Fruit fly (Drosophila melanogaster) Kc167 (cell line): ENCODE data around the gene CG15544.

Experiments
- Myc ChIP-seq: fragments of >200 bp; optimal IDR thresholded peaks from 2 replicates; lab custom pipeline; 2017; ENCODE audit warnings: missing external identifiers
- Sin3A ChIP-seq: fragments of >200 bp; optimal IDR thresholded peaks from 2 replicates; lab custom pipeline; 2018; ENCODE audit warnings: missing external identifiers
- h ChIP-seq: fragments of >200 bp; optimal IDR thresholded peaks from 3 replicates; lab custom pipeline; 2018; ENCODE audit warnings: missing external identifiers
- insv ChIP-seq: fragments of >200 bp; optimal IDR thresholded peaks from 3 replicates; lab custom pipeline; 2018; ENCODE audit warnings: missing external identifiers
- psq ChIP-seq: fragments of >200 bp; optimal IDR thresholded peaks from 2 replicates; lab custom pipeline; 2017; ENCODE audit warnings: missing external identifiers
- ttk ChIP-seq: sonication (Bioruptor generic); optimal IDR thresholded peaks from 2 replicates; lab custom pipeline; 2017; ENCODE audit warnings: missing external identifiers

Gene CG15544

DNA sequence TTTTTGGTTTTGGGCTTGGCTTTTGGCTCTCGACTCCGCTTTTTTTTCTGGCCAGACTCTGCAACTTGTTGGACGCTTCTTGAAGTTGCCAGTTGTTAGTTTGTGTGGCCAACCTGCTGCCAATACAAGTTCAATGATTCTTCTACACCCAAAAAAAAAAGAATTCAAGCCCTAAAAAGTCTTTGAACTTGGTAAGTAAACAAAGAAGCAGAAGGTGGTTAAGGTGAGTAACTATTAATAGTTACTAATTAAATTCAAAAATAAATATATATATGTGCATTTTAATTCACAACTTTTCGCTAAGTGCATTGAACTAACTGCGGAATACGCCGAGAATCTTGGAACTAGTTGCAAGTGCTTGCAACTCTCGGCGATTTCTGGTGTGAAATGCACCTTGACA, 5.5 kb downstream of the CG15544 start:
- no peak for TF ChIP-seq insv (lab: Kevin White, UChicago)
- no peak for TF ChIP-seq psq (lab: Kevin White, UChicago)
- no peak for TF ChIP-seq Sin3A
- no peak for TF ChIP-seq Myc (lab: Kevin White, UChicago)
- TF ChIP-seq h (lab: Kevin White, UChicago): no peak
- TF ChIP-seq ttk (lab: Kevin White, UChicago): no peak

DNA sequence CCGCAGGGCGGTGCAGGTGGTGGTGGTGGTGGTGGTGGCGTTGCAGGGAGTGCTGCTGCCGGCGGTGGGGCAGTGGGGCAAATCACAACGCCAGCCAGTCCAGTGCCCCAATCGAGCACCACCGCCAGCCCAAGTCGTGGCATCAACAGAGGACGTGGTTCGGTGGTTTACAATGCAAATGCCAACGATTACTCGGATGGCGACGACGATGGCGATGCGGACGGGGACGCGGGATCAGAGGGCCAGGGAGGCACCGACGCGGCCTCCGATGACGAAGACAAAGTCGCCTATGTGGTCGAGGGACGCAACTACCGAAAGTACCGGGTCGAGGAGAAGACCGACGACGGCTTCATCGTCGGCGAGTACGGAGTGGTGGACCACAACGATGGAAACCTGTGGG, 13.1 kb downstream of the CG15544 start:
- TF ChIP-seq psq (lab: Kevin White, UChicago) (no peak), Sin3A (no peak), h (lab: Kevin White, UChicago) (no peak), Myc (lab: Kevin White, UChicago) (no peak)

DNA sequence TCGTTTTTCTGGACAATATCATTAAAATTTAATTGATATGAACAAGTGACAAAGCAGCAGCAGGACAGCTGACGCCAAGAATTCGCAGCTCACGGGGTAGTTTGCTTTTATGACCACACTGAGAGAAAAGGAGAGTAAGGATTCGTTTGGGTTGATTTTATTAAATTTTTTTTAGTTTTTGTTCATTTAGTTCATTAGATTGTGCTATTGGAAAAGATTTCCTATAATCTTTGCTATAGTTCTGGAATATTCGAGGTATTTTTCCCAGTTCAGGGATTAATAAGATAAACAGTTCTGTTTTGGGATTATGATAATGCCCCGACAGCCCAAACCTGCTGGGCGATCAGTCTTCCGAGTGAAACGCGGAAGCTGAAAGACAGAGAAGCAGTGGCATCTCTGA, 14.6 kb downstream of the CG15544 start:
- TF ChIP-seq Myc (lab: Kevin White, UChicago) (no peak), psq (lab: Kevin White, UChicago) (no peak), Sin3A (no peak), h (lab: Kevin White, UChicago) (no peak), insv (lab: Kevin White, UChicago) (no peak), ttk (lab: Kevin White, UChicago) (no peak)

DNA sequence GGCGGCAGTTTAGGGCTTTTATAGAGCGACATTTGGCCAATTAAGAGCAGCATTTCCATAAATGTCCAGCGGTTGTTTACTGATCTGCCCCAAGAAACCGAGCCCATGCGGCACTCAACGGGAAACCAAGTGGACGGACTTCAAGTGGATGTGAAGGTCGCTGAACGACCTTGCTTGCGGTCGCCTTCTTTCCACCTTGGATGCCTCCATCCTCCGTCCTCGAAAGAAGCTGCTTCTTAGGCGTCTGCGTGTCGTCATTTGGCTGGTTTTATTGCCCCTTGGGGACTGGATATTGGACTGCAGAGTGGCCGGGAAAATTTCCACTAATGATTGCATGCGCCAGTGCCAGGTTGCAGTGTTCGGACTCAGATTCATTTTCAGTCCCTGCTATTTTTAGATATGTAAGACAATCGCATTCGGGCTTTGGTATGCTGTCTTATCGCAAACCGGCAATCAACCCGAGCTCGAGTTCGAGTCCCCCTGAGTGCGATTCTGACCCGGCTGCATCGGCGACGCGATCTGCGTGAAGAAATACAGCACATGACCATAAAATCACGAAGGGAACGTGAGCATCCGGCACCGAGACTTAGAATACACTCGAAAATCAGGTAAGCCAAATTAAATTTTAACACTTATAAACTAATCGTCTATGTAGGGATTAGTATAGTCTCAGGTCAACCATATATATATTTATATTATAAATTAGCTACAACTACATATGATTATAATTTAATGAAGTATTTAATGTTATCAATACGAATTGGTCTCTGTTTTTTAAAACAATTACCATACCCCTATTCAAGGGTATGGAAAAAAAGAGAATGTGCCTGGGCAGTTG, 15.2 kb downstream of the CG15544 start:
- TF ChIP-seq h (lab: Kevin White, UChicago): no peak
- TF ChIP-seq Myc (lab: Kevin White, UChicago): no peak
- no peak for TF ChIP-seq ttk (lab: Kevin White, UChicago)
- no peak for TF ChIP-seq Sin3A
- no peak for TF ChIP-seq insv (lab: Kevin White, UChicago)
- TF ChIP-seq psq (lab: Kevin White, UChicago): no peak

dm6 chr3R:30843709-30844108, 16.1 kb downstream of the CG15544 start:
- TF ChIP-seq insv (lab: Kevin White, UChicago): no peak
- TF ChIP-seq psq (lab: Kevin White, UChicago): no peak
- no peak for TF ChIP-seq h (lab: Kevin White, UChicago)
- no peak for TF ChIP-seq Myc (lab: Kevin White, UChicago)
- TF ChIP-seq Sin3A: no peak
- no peak for TF ChIP-seq ttk (lab: Kevin White, UChicago)

DNA sequence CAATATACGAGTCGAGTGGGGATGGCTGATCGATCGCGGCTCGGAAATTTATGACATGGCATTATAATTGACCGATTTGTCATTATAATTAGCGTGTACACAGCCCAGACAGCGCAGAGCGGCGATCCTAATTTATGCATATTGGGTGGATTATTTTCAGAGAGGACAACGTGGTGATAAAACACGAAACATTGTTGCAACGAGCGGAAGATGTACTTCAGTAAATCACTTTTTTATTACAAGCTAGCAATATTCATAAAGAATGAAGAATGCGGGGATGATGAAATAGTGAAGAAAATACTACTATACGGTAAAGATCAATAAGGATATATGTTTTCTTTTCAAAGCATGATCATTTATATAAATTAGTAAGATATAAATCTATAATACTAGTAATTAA, 16.8 kb downstream of the CG15544 start:
- TF ChIP-seq Myc (lab: Kevin White, UChicago) (no peak), psq (lab: Kevin White, UChicago) (no peak), ttk (lab: Kevin White, UChicago) (no peak), Sin3A (no peak), h (lab: Kevin White, UChicago) (no peak), insv (lab: Kevin White, UChicago) (no peak)

DNA sequence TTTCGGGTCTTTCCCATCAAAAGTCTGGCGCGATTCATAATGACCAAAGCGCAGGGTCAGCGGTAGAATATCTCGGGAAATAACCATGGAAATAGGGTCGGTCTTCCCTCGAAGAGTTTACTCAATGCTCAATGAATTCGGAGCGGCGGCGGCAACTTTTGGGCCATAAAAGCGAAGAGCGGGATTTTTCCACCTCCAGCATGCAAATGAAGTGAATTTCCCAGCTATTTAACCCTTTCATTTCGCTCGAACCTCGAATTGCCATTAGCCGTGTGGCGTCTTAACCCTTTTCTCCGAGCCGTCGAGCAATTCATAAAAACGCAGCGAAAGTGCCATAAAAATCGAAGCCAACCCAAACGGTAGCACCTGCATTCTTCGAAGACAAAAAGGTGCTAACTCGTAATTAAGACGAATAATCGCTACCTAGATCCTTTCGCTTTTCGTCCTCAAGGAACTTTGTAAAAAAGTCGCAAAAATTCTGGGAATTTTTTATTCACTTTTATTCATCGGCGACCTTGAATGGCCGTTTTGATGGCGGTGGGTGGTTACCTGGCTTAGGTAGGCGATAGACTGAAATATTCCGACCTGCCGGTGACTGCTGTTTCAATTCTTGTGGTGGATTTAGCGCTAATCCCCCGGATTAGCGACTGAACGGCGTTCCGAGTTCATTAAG, 22.0 kb downstream of the CG15544 start:
- no peak for TF ChIP-seq ttk (lab: Kevin White, UChicago)
- TF ChIP-seq psq (lab: Kevin White, UChicago): no peak
- TF ChIP-seq insv (lab: Kevin White, UChicago): no peak
- TF ChIP-seq Myc (lab: Kevin White, UChicago): no peak
- no peak for TF ChIP-seq h (lab: Kevin White, UChicago)
- no peak for TF ChIP-seq Sin3A

- TF ChIP-seq h (lab: Kevin White, UChicago) (no peak), psq (lab: Kevin White, UChicago) (no peak)
Measured at dm6 chr3R:30850460-30850859, 22.8 kb downstream of the CG15544 start.

DNA sequence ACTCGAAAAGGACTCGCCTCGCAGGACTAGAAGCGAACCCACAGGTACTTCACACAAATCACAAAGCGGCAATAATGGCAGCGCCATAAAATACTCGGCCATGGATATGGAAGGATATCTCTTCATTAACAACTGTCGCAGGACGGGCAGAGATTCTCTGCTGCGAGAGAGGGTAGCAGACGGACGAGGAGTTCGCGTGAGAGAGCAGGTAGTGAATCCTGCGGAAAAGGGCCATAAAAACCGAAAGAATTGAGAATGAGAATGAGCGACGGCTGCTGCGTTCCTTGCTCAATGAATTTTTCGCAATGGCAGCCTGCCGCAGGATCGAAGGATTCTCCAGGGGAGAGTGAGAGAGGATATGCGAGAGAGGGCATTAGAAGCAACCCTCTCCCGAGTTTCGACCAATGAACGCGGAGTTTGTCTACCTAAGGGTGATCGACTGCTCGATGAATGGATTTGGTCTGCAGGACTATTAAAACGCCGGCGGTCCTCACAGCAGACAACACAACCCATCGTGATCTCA, 24.3 kb downstream of the CG15544 start, which contains the start of gene tll:
TSS of gene tll (plus strand) at position 473 of the 523 bp plus-strand sequence.
- TF ChIP-seq Sin3A: no peak
- no peak for TF ChIP-seq insv (lab: Kevin White, UChicago)
- no peak for TF ChIP-seq Myc (lab: Kevin White, UChicago)
- no peak for TF ChIP-seq h (lab: Kevin White, UChicago)
- TF ChIP-seq psq (lab: Kevin White, UChicago): no peak
- no peak for TF ChIP-seq ttk (lab: Kevin White, UChicago)

DNA sequence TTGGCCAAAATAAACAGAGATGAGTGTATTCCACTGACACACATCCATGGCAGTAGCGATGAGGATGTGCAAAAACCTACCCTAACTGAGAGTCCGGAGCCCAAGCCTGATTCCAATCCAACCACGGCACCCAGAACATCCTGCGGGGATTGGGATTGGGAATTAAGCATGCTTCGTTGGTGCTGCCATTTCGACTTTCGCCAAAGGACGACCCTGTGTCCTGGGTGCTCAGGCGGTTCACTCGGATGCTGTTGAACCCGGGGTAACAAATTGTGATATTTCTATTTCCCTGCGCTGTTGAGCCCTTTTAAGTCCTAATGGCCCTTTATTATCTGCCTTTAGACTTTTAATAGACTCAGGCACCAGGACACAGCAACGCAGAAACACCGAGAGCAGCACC, 27.6 kb downstream of the CG15544 start:
- TF ChIP-seq Myc (lab: Kevin White, UChicago) (no peak), insv (lab: Kevin White, UChicago) (no peak), Sin3A (no peak), psq (lab: Kevin White, UChicago) (no peak), h (lab: Kevin White, UChicago) (no peak), ttk (lab: Kevin White, UChicago) (no peak)

dm6 chr3R:30856596-30856995, 29.0 kb downstream of the CG15544 start:
- TF ChIP-seq insv (lab: Kevin White, UChicago) (no peak), psq (lab: Kevin White, UChicago) (no peak), ttk (lab: Kevin White, UChicago) (no peak), h (lab: Kevin White, UChicago) (no peak), Myc (lab: Kevin White, UChicago) (no peak), Sin3A (no peak)
